Worm (Caenorhabditis elegans): ENCODE data around the gene cnb-1.

Gene cnb-1

ce11 chrV:11344112-11344511 lies 31.4 kb upstream of the cnb-1 start:
- TF ChIP-seq ztf-23 (GFP tag; IDR thresholded peaks at IDR 0.05) = no peak
- TF ChIP-seq klf-2 (GFP tag; conservative IDR thresholded peaks at IDR 0.05) = no peak
- no peak for TF ChIP-seq ref-1 (GFP tag; conservative IDR thresholded peaks at IDR 0.05)
- TF ChIP-seq ztf-29 (GFP tag; IDR thresholded peaks at IDR 0.05) = no peak
- no peak for TF ChIP-seq flt-1 (GFP tag; IDR thresholded peaks at IDR 0.05)
- no peak for TF ChIP-seq T22C8.4 (GFP tag; IDR thresholded peaks at IDR 0.05)
- no peak for TF ChIP-seq tab-1 (GFP tag; IDR thresholded peaks at IDR 0.05)
- TF ChIP-seq cog-1 (tag; optimal IDR thresholded peaks at IDR 0.05) = no peak

DNA sequence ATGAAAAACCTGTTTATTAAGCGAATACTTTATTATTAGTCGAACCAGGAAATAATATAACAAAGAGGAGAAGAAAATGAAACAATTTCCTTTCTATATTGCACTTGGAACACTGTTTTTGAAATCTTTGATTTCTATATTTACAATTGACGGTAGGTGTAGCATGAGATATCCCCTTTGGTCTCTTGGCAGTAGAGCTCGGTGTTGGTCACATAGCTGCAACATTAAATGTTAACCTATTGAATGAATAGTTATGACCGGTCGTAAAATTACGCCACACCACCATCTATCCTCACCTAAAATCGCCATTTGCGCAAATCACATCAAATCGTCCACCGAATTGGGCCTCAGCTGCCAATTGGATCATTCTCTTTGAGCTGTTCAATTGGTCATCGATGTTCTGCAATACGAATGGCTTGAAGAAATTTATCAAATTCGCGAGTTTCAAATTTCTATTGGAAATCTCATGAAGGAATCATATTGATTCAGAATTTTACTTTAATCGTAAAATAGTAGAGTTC lies 30.7 kb upstream of the cnb-1 start:
- TF ChIP-seq T22C8.4 (GFP tag; IDR thresholded peaks at IDR 0.05) (no peak), cog-1 (tag; optimal IDR thresholded peaks at IDR 0.05) (no peak), tab-1 (GFP tag; IDR thresholded peaks at IDR 0.05) (no peak), med-1 (GFP tag; optimal IDR thresholded peaks at IDR 0.05; ENCODE audit: insufficient read depth) (no peak), flt-1 (GFP tag; IDR thresholded peaks at IDR 0.05) (peak; percentile 53; the same call in 1 of the 2 replicates), ztf-23 (GFP tag; IDR thresholded peaks at IDR 0.05) (no peak)

DNA sequence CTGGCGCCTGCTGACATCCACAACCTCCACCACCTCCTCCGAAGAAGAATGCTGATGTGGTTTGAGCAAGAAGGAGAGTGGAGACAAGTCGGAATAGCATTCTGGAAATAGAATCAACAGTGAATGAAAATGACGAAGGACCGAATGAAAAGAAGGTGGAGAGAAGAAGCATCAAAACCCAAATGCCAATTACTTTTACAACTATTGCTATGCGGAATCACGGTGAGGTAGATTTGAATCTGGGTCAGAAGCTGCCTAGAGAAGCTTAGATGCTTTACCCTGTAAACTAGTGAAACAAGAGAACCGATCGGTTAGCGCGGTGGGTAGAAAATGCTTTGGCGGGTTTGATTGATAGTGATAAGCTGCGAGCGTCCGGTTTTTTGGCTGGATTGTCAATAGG lies 28.6 kb upstream of the cnb-1 start, which contains the start of gene grl-7:
grl-7 (minus strand) TSS at position 101 of the 400 bp plus-strand sequence.
- no peak for TF ChIP-seq ztf-29 (GFP tag; IDR thresholded peaks at IDR 0.05)
- TF ChIP-seq flt-1 (GFP tag; IDR thresholded peaks at IDR 0.05) = no peak
- TF ChIP-seq tab-1 (GFP tag; IDR thresholded peaks at IDR 0.05) = no peak
- no peak for TF ChIP-seq ztf-23 (GFP tag; IDR thresholded peaks at IDR 0.05)
- no peak for TF ChIP-seq ref-1 (GFP tag; conservative IDR thresholded peaks at IDR 0.05)
- TF ChIP-seq cog-1 (tag; optimal IDR thresholded peaks at IDR 0.05) = no peak
- no peak for TF ChIP-seq T22C8.4 (GFP tag; IDR thresholded peaks at IDR 0.05)
- no peak for TF ChIP-seq med-1 (GFP tag; optimal IDR thresholded peaks at IDR 0.05; ENCODE audit: insufficient read depth)
- no peak for TF ChIP-seq klf-2 (GFP tag; conservative IDR thresholded peaks at IDR 0.05)

ce11 chrV:11351263-11351662 lies 24.3 kb upstream of the cnb-1 start:
- TF ChIP-seq ztf-23 (GFP tag; IDR thresholded peaks at IDR 0.05) (no peak), ztf-29 (GFP tag; IDR thresholded peaks at IDR 0.05) (no peak), flt-1 (GFP tag; IDR thresholded peaks at IDR 0.05) (no peak), med-1 (GFP tag; optimal IDR thresholded peaks at IDR 0.05; ENCODE audit: insufficient read depth) (no peak), klf-2 (GFP tag; conservative IDR thresholded peaks at IDR 0.05) (no peak), T22C8.4 (GFP tag; IDR thresholded peaks at IDR 0.05) (no peak), cog-1 (tag; optimal IDR thresholded peaks at IDR 0.05) (no peak), ref-1 (GFP tag; conservative IDR thresholded peaks at IDR 0.05) (no peak), tab-1 (GFP tag; IDR thresholded peaks at IDR 0.05) (no peak)

ce11 chrV:11352893-11353292 lies 22.6 kb upstream of the cnb-1 start, which contains the start of gene npr-25:
Gene npr-25, minus strand, starts transcription at chrV:11352993.
- TF ChIP-seq cog-1 (tag; optimal IDR thresholded peaks at IDR 0.05) (no peak), T22C8.4 (GFP tag; IDR thresholded peaks at IDR 0.05) (no peak), flt-1 (GFP tag; IDR thresholded peaks at IDR 0.05) (no peak), ref-1 (GFP tag; conservative IDR thresholded peaks at IDR 0.05) (no peak), klf-2 (GFP tag; conservative IDR thresholded peaks at IDR 0.05) (no peak), tab-1 (GFP tag; IDR thresholded peaks at IDR 0.05) (no peak), ztf-23 (GFP tag; IDR thresholded peaks at IDR 0.05) (no peak), med-1 (GFP tag; optimal IDR thresholded peaks at IDR 0.05; ENCODE audit: insufficient read depth) (no peak), ztf-29 (GFP tag; IDR thresholded peaks at IDR 0.05) (no peak)

- TF ChIP-seq flt-1 (GFP tag; IDR thresholded peaks at IDR 0.05) (no peak), T22C8.4 (GFP tag; IDR thresholded peaks at IDR 0.05) (no peak), med-1 (GFP tag; optimal IDR thresholded peaks at IDR 0.05; ENCODE audit: insufficient read depth) (no peak), klf-2 (GFP tag; conservative IDR thresholded peaks at IDR 0.05) (no peak), ztf-23 (GFP tag; IDR thresholded peaks at IDR 0.05) (no peak), ref-1 (GFP tag; conservative IDR thresholded peaks at IDR 0.05) (no peak), tab-1 (GFP tag; IDR thresholded peaks at IDR 0.05) (no peak), ztf-29 (GFP tag; IDR thresholded peaks at IDR 0.05) (no peak), cog-1 (tag; optimal IDR thresholded peaks at IDR 0.05) (no peak)
Measured at ce11 chrV:11354264-11354663, 21.3 kb upstream of the cnb-1 start.

- no peak for TF ChIP-seq tab-1 (GFP tag; IDR thresholded peaks at IDR 0.05)
- no peak for TF ChIP-seq med-1 (GFP tag; optimal IDR thresholded peaks at IDR 0.05; ENCODE audit: insufficient read depth)
- no peak for TF ChIP-seq T22C8.4 (GFP tag; IDR thresholded peaks at IDR 0.05)
- TF ChIP-seq ztf-29 (GFP tag; IDR thresholded peaks at IDR 0.05) = no peak
- no peak for TF ChIP-seq ref-1 (GFP tag; conservative IDR thresholded peaks at IDR 0.05)
- TF ChIP-seq flt-1 (GFP tag; IDR thresholded peaks at IDR 0.05) = no peak
- no peak for TF ChIP-seq cog-1 (tag; optimal IDR thresholded peaks at IDR 0.05)
- no peak for TF ChIP-seq ztf-23 (GFP tag; IDR thresholded peaks at IDR 0.05)
Measured at ce11 chrV:11363575-11363974, 12.0 kb upstream of the cnb-1 start.

- no peak for TF ChIP-seq flt-1 (GFP tag; IDR thresholded peaks at IDR 0.05)
- no peak for TF ChIP-seq ztf-29 (GFP tag; IDR thresholded peaks at IDR 0.05)
- TF ChIP-seq ztf-23 (GFP tag; IDR thresholded peaks at IDR 0.05) = no peak
- no peak for TF ChIP-seq ref-1 (GFP tag; conservative IDR thresholded peaks at IDR 0.05)
- TF ChIP-seq klf-2 (GFP tag; conservative IDR thresholded peaks at IDR 0.05) = no peak
- TF ChIP-seq cog-1 (tag; optimal IDR thresholded peaks at IDR 0.05) = no peak
- no peak for TF ChIP-seq T22C8.4 (GFP tag; IDR thresholded peaks at IDR 0.05)
- TF ChIP-seq med-1 (GFP tag; optimal IDR thresholded peaks at IDR 0.05; ENCODE audit: insufficient read depth) = no peak
- TF ChIP-seq tab-1 (GFP tag; IDR thresholded peaks at IDR 0.05) = no peak
Measured at ce11 chrV:11366129-11366528, 9.4 kb upstream of the cnb-1 start, which contains the start of gene dop-5. Gene dop-5, minus strand, starts transcription at chrV:11366229.

- TF ChIP-seq T22C8.4 (GFP tag; IDR thresholded peaks at IDR 0.05) (no peak), flt-1 (GFP tag; IDR thresholded peaks at IDR 0.05) (no peak), ztf-29 (GFP tag; IDR thresholded peaks at IDR 0.05) (no peak), ztf-23 (GFP tag; IDR thresholded peaks at IDR 0.05) (no peak)
Measured at ce11 chrV:11372284-11372878, 3.2 kb upstream of the cnb-1 start.

DNA sequence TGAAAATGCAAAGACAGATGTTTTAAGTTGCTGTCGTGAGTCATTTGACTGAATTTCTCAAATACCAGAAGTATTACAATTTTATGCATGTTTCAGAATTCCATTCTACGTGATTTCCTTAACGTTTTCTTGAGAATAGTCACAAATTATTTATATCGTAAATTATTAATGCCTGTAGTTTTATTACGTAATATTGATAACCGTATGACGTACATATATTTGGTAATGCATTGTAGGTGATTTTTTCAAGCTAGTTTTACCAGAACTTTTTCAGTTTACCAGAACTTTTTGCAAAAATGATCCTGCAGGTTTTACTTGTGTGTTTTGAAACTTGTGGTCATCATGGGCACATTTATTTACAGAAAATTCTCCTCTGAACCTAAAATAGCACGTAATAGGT lies 1.6 kb upstream of the cnb-1 start:
- TF ChIP-seq klf-2 (GFP tag; conservative IDR thresholded peaks at IDR 0.05) (no peak), ztf-29 (GFP tag; IDR thresholded peaks at IDR 0.05) (no peak), flt-1 (GFP tag; IDR thresholded peaks at IDR 0.05) (no peak), med-1 (GFP tag; optimal IDR thresholded peaks at IDR 0.05; ENCODE audit: insufficient read depth) (no peak), ref-1 (GFP tag; conservative IDR thresholded peaks at IDR 0.05) (no peak), cog-1 (tag; optimal IDR thresholded peaks at IDR 0.05) (no peak), T22C8.4 (GFP tag; IDR thresholded peaks at IDR 0.05) (no peak), ztf-23 (GFP tag; IDR thresholded peaks at IDR 0.05) (no peak), tab-1 (GFP tag; IDR thresholded peaks at IDR 0.05) (no peak)

All from whole organism, midembryonic.